Worm (Caenorhabditis elegans): Measurements from ENCODE around the gene F07G6.2.

DNA sequence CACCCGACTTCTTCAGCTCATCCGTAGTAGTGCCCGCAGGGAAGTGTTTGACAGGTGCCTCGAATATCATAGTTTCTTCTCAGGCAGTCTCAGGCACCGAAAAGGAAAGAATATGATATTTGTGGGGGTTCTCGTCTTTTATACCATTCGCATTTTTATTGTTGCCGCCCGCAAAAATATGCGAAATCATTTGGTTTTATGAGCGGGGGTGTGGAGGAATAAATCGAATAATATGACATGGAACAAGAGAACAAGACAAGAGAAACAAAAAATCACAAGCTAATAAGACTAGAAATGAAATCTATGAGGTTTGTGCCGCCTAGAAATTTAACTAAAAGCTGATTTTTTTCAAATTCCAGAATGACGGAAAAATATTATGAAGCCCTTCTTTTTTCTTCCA, 6.8 kb upstream of the F07G6.2 start, which contains the start of gene F07G6.8:
- TF ChIP-seq mab-5 (tag; optimal IDR thresholded peaks at IDR 0.05), result no peak
- no peak for TF ChIP-seq aly-2 (tag; optimal IDR thresholded peaks at IDR 0.05)
- no peak for TF ChIP-seq nhr-11 (tag; optimal IDR thresholded peaks at IDR 0.05)
- TF ChIP-seq R02D3.7 (tag; optimal IDR thresholded peaks at IDR 0.05), result no peak
- no peak for TF ChIP-seq ZK546.5 (tag; optimal IDR thresholded peaks at IDR 0.05)
- no peak for TF ChIP-seq unc-39 (tag; optimal IDR thresholded peaks at IDR 0.05)
- TF ChIP-seq alr-1 (tag; optimal IDR thresholded peaks at IDR 0.05), result no peak
- TF ChIP-seq elt-3 (tag; optimal IDR thresholded peaks at IDR 0.05), result no peak
- no peak for TF ChIP-seq nhr-237 (tag; optimal IDR thresholded peaks at IDR 0.05)
- TF ChIP-seq egl-27 (tag; optimal IDR thresholded peaks at IDR 0.05), result no peak
- no peak for TF ChIP-seq C34F6.9 (tag; optimal IDR thresholded peaks at IDR 0.05)
- TF ChIP-seq skn-1 (tag; optimal IDR thresholded peaks at IDR 0.05), result no peak
- TF ChIP-seq elt-1 (tag; optimal IDR thresholded peaks at IDR 0.05), result no peak
- TF ChIP-seq lin-13 (GFP tag; optimal IDR thresholded peaks at IDR 0.05), result no peak
